Worm (Caenorhabditis elegans): Measurements from ENCODE around the gene slcf-2.

Gene slcf-2

DNA sequence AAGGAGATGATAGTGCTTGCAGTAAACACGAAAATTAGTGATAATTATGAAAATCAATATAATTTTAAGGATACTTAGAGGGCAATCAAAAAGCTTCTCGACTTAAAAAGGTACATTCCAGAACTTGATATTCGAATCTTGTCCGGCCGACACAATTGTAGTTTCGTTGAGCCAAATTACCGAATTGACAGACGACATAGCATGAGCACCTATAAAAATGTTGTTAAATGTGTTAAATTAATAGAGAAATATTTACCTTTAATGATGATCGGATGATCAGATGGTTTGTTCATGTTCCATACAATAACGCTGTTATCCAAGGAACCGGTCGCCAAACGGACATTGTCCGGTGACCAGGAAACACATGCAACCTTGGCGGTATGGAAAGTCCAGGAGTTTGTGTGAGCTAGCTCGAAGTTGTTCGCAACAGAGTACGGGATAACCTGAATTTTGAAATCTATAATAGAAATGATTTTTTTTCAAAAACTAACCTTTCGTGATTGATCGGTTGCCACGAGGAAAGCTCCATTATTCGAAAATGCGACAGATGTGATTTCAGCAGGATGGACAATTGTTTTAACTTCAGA lies 15.1 kb downstream of the slcf-2 start:
- TF ChIP-seq nhr-11 (tag; optimal IDR thresholded peaks at IDR 0.05): no peak
- no peak for TF ChIP-seq lsy-12 (tag; optimal IDR thresholded peaks at IDR 0.05)
- no peak for TF ChIP-seq ceh-16 (tag; optimal IDR thresholded peaks at IDR 0.05)
- TF ChIP-seq tbx-2 (tag; optimal IDR thresholded peaks at IDR 0.05): no peak
- no peak for TF ChIP-seq ZK546.5 (tag; optimal IDR thresholded peaks at IDR 0.05)

DNA sequence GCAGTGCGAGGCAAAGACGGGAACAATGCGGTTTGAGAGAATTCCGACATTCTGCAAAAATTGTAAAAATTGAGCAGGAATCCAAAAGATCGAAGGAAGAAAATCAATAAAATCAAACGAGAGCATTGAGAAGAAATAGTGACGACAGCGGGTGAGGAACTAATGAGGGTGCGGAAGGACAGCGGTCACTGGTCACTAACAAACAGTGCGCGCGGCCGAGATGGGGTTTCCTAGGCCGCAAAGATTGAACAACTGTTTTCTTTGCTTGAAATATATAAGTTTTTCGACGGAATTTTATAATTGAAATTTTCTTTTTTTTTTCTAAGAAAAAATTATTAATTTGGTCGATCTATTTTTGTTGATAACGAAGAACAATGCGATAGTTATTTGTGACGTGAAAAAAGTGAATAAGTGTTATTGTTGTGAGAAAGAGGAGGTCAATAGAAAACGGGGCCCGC lies 17.9 kb downstream of the slcf-2 start, which contains the start of gene unc-78:
unc-78 (minus strand) TSS at position 51 of the 458 bp plus-strand sequence.
- TF ChIP-seq jun-1 (tag; optimal IDR thresholded peaks at IDR 0.05) (no peak), pqm-1 (tag; optimal IDR thresholded peaks at IDR 0.05) (peak; percentile 31), lsy-12 (tag; optimal IDR thresholded peaks at IDR 0.05) (no peak), pha-4 (tag; optimal IDR thresholded peaks at IDR 0.05) (peak; percentile 16), ZK546.5 (tag; optimal IDR thresholded peaks at IDR 0.05) (no peak), ztf-4 (tag; optimal IDR thresholded peaks at IDR 0.05) (no peak), elt-2 (tag; optimal IDR thresholded peaks at IDR 0.05) (peak; percentile 0)

DNA sequence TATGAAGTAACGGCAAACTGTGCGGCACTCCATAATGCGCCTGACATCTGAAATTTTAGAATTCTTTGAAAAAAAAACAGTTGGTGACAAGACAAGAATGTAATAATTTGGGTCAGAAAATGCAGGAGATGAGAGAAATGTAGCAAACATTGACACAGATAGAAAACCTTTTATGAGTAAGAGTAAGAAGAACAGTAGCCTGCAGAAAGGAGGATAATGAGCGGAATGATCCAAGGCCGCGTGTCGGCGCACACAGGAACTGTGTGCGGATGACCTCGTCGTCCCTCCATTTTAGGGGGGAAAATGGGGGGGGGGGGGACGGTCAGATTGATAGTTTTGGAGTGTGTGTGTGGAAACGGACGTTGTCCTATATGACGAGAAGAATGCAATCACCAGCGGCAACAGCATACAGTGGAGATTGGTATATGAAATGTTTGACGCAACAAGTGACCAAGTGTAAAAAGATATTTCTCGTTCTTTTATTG lies 21.0 kb downstream of the slcf-2 start, which contains the start of gene dhs-27:
dhs-27 (minus strand) TSS at position 51 of the 485 bp plus-strand sequence.
- TF ChIP-seq nhr-23 (tag; optimal IDR thresholded peaks at IDR 0.05) (peak; percentile 60), nhr-237 (tag; optimal IDR thresholded peaks at IDR 0.05) (no peak), mdl-1 (tag; optimal IDR thresholded peaks at IDR 0.05) (no peak), nhr-12 (tag; optimal IDR thresholded peaks at IDR 0.05) (no peak), nhr-25 (tag; optimal IDR thresholded peaks at IDR 0.05) (peak; percentile 59), nhr-77 (tag; optimal IDR thresholded peaks at IDR 0.05) (no peak), lsy-12 (tag; optimal IDR thresholded peaks at IDR 0.05) (no peak)

DNA sequence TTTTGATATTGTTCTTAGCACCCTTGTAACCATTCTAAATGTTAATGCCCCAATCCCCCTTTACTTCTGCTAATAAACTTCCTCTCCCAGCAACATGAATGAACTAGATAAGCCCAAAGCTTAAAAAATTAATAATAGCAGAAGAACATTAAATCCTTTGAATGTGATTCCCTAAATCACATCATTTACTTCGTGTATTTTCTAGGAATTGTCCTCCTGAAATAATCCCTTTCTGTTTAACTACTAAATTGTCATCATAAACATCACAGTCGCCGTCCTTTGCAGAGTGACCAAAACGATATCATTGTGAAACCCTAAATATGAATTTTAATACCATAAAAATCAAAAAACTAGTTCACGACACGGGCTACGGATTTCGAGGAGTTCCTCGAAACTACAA lies 22.4 kb downstream of the slcf-2 start:
- TF ChIP-seq fkh-2 (tag; optimal IDR thresholded peaks at IDR 0.05) (no peak), nhr-23 (tag; optimal IDR thresholded peaks at IDR 0.05) (no peak), nhr-77 (tag; optimal IDR thresholded peaks at IDR 0.05) (no peak), ceh-28 (tag; optimal IDR thresholded peaks at IDR 0.05) (no peak), ama-1 (optimal IDR thresholded peaks at IDR 0.05) (no peak), zag-1 (tag; optimal IDR thresholded peaks at IDR 0.05) (no peak), pha-4 (tag; optimal IDR thresholded peaks at IDR 0.05) (no peak), eor-1 (tag; optimal IDR thresholded peaks at IDR 0.05) (no peak), lin-15B (tag; optimal IDR thresholded peaks at IDR 0.05) (no peak), unc-62 (GFP tag; optimal IDR thresholded peaks at IDR 0.05) (no peak), ceh-82 (tag; optimal IDR thresholded peaks at IDR 0.05) (no peak), lsy-12 (tag; optimal IDR thresholded peaks at IDR 0.05) (no peak), hmg-11 (tag; optimal IDR thresholded peaks at IDR 0.05) (no peak), nhr-67 (tag; optimal IDR thresholded peaks at IDR 0.05) (no peak), pqm-1 (tag; optimal IDR thresholded peaks at IDR 0.05) (no peak), nhr-76 (tag; optimal IDR thresholded peaks at IDR 0.05) (no peak), skn-1 (tag; optimal IDR thresholded peaks at IDR 0.05) (no peak)

DNA sequence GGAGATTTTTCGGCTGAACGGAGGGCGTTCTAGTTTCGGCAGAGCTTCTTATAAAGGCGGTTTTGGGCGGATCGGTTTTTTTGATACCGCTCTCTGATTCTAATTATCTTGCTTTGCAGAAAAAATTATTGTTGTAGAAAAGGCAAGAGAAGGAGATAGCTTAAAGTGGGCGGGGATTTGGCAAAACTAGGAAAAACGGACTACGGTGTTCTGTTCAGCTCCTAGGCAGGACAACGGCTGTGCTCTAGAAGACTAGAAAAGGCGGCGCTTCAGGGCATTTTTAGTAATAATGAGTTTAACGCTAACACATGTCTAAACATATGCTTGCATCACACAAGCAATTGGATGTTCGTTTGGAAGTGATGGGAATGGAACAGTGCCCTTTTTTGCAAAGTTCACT lies 25.4 kb downstream of the slcf-2 start, which contains the start of gene C04F6.7:
C04F6.7 (minus strand) TSS at position 101 of the 400 bp plus-strand sequence.
- TF ChIP-seq nhr-76 (tag; optimal IDR thresholded peaks at IDR 0.05): no peak
- TF ChIP-seq ceh-28 (tag; optimal IDR thresholded peaks at IDR 0.05): no peak
- TF ChIP-seq mml-1 (tag; optimal IDR thresholded peaks at IDR 0.05): no peak
- TF ChIP-seq lin-39 (tag; optimal IDR thresholded peaks at IDR 0.05): no peak
- no peak for TF ChIP-seq ama-1 (optimal IDR thresholded peaks at IDR 0.05)
- TF ChIP-seq elt-1 (tag; optimal IDR thresholded peaks at IDR 0.05): no peak

DNA sequence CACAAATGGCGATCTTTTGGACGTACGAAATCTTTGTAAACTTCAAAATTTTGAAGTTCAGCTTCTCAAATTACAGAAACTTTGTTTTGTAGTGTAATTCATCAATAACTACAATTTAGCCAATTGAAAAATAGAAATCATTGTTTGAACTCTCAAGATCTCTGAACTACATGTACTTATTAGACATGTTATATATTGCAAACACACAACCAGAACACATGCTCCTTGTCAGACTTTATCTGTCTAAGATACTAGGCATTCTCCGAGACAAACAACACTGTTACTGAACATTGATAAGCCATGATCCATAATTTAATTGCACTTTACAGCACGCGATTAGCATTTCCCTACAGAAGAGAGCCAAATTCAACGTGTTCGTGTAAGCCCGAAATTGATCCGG lies 30.9 kb downstream of the slcf-2 start, which contains the start of gene ZK813.6:
ZK813.6 (plus strand) TSS at position 301 of the 400 bp plus-strand sequence.
- no peak for TF ChIP-seq nhr-76 (tag; optimal IDR thresholded peaks at IDR 0.05)
- TF ChIP-seq nhr-77 (tag; optimal IDR thresholded peaks at IDR 0.05): no peak
- TF ChIP-seq elt-2 (tag; optimal IDR thresholded peaks at IDR 0.05): no peak
- no peak for TF ChIP-seq jun-1 (tag; optimal IDR thresholded peaks at IDR 0.05)
- TF ChIP-seq egl-27 (tag; optimal IDR thresholded peaks at IDR 0.05): no peak
- no peak for TF ChIP-seq nhr-67 (tag; optimal IDR thresholded peaks at IDR 0.05)
- no peak for TF ChIP-seq ztf-4 (tag; optimal IDR thresholded peaks at IDR 0.05)
- no peak for TF ChIP-seq skn-1 (tag; optimal IDR thresholded peaks at IDR 0.05)
- no peak for TF ChIP-seq ceh-28 (tag; optimal IDR thresholded peaks at IDR 0.05)

All from whole organism, L3 larva.